Worm (Caenorhabditis elegans) whole organism, L3 larva: ENCODE data around the gene M03C11.1.
A peak's percentile ranks its signal among the peaks of the same experiment; 100 is the strongest.

Experiments
- R02D3.7 ChIP-seq: fragments of 150-350 bp; optimal IDR thresholded peaks from 2 replicates; lab custom pipeline; 2014; ENCODE audit warnings: missing biosample characterization, missing genetic modification characterization
- ZK546.5 ChIP-seq: sonication (generic microtip); optimal IDR thresholded peaks from 2 replicates; lab custom pipeline; 2017; ENCODE audit warnings: missing biosample characterization, missing genetic modification characterization
- ceh-28 ChIP-seq: fragments of 150-350 bp; optimal IDR thresholded peaks from 2 replicates; lab custom pipeline; 2014; ENCODE audit warnings: missing biosample characterization, missing genetic modification reagents, missing genetic modification characterization
- ceh-82 ChIP-seq: fragments of 150-350 bp; optimal IDR thresholded peaks from 2 replicates; lab custom pipeline; 2014; ENCODE audit warnings: missing biosample characterization, missing genetic modification characterization
- ceh-9 ChIP-seq: sonication (generic microtip); optimal IDR thresholded peaks from 2 replicates; lab custom pipeline; 2018; ENCODE audit warnings: missing biosample characterization, missing genetic modification characterization
- daf-12 ChIP-seq: fragments of 150-350 bp; optimal IDR thresholded peaks from 2 replicates; lab custom pipeline; 2014; ENCODE audit warnings: missing biosample characterization, missing genetic modification reagents, missing genetic modification characterization
- egl-27 ChIP-seq: sonication (generic microtip); optimal IDR thresholded peaks from 4 replicates; lab custom pipeline; 2017; ENCODE audit warnings: missing biosample characterization, missing genetic modification reagents, missing genetic modification characterization
- egl-5 ChIP-seq: fragments of 150-350 bp; optimal IDR thresholded peaks from 2 replicates; lab custom pipeline; 2017; ENCODE audit warnings: missing biosample characterization, missing genetic modification reagents, missing genetic modification characterization, inconsistent platforms
- elt-1 ChIP-seq: fragments of 150-350 bp; optimal IDR thresholded peaks from 2 replicates; lab custom pipeline; 2014; ENCODE audit warnings: missing biosample characterization, missing genetic modification characterization
- elt-2 ChIP-seq: sonication (generic microtip); optimal IDR thresholded peaks from 2 replicates; lab custom pipeline; 2016; ENCODE audit warnings: missing genetic modification reagents, mild to moderate bottlenecking, missing genetic modification characterization, missing compliant biosample characterization
- elt-3 ChIP-seq, 3 experiments: fragments of 150-350 bp in 1 of 3; sonication (generic microtip) in 2 of 3; optimal IDR thresholded peaks; 2 replicates in 2 of 3; 4 replicates in 1 of 3; lab custom pipeline; 2014 to 2017; ENCODE audit warnings: missing biosample characterization in 3 of 3, missing genetic modification characterization in 3 of 3
- eor-1 ChIP-seq, 2 experiments: fragments of 150-350 bp; optimal IDR thresholded peaks; 2 replicates each; lab custom pipeline; 2014 to 2018; ENCODE audit warnings: missing biosample characterization in 2 of 2, missing genetic modification characterization in 2 of 2
- lin-15B ChIP-seq: fragments of 150-350 bp; optimal IDR thresholded peaks from 2 replicates; lab custom pipeline; 2014; ENCODE audit warnings: missing biosample characterization, missing genetic modification characterization
- lin-39 ChIP-seq: fragments of 150-350 bp; optimal IDR thresholded peaks from 2 replicates; lab custom pipeline; 2018; ENCODE audit warnings: missing biosample characterization, missing genetic modification reagents, missing genetic modification characterization
- lsy-12 ChIP-seq: sonication (generic microtip); optimal IDR thresholded peaks from 2 replicates; lab custom pipeline; 2016; ENCODE audit warnings: mild to moderate bottlenecking, missing genetic modification characterization, missing compliant biosample characterization
- mdl-1 ChIP-seq: fragments of 150-350 bp; optimal IDR thresholded peaks from 2 replicates; lab custom pipeline; 2014; ENCODE audit warnings: missing biosample characterization, missing genetic modification characterization
- mml-1 ChIP-seq: fragments of 150-350 bp; sonication (generic microtip); optimal IDR thresholded peaks from 3 replicates; lab custom pipeline; 2014; ENCODE audit warnings: missing biosample characterization, missing genetic modification characterization
- nfya-1 ChIP-seq: sonication (generic microtip); optimal IDR thresholded peaks from 2 replicates; lab custom pipeline; 2017; ENCODE audit warnings: missing genetic modification characterization, mild to moderate bottlenecking, missing compliant biosample characterization, antibody characterized with exemption, moderate library complexity; ENCODE audit not compliant: insufficient read depth
- nhr-12 ChIP-seq: fragments of 150-350 bp; optimal IDR thresholded peaks from 2 replicates; lab custom pipeline; 2014; ENCODE audit warnings: missing biosample characterization, missing genetic modification characterization
- nhr-23 ChIP-seq: fragments of 150-350 bp; optimal IDR thresholded peaks from 2 replicates; lab custom pipeline; 2014; ENCODE audit warnings: missing biosample characterization, missing genetic modification reagents, missing genetic modification characterization
- nhr-237 ChIP-seq: fragments of 150-350 bp; optimal IDR thresholded peaks from 2 replicates; lab custom pipeline; 2014; ENCODE audit warnings: missing biosample characterization, missing genetic modification characterization
- nhr-67 ChIP-seq: fragments of 150-350 bp; optimal IDR thresholded peaks from 2 replicates; lab custom pipeline; 2014; ENCODE audit warnings: missing biosample characterization, missing genetic modification characterization
- nhr-76 ChIP-seq: fragments of 150-350 bp; sonication (generic microtip); optimal IDR thresholded peaks from 5 replicates; lab custom pipeline; 2014; ENCODE audit warnings: missing biosample characterization, missing genetic modification characterization
- nhr-77 ChIP-seq: fragments of 150-350 bp; optimal IDR thresholded peaks from 2 replicates; lab custom pipeline; 2014; ENCODE audit warnings: missing biosample characterization, missing genetic modification characterization
- sea-2 ChIP-seq: fragments of 150-350 bp; sonication (generic microtip); optimal IDR thresholded peaks from 4 replicates; lab custom pipeline; 2014; ENCODE audit warnings: missing biosample characterization, missing genetic modification reagents, missing genetic modification characterization
- skn-1 ChIP-seq: fragments of 150-350 bp; optimal IDR thresholded peaks from 2 replicates; lab custom pipeline; 2014; ENCODE audit warnings: missing biosample characterization, missing genetic modification characterization
- snpc-4 ChIP-seq: fragments of 150-350 bp; optimal IDR thresholded peaks from 2 replicates; lab custom pipeline; 2014; ENCODE audit warnings: missing biosample characterization, missing genetic modification characterization
- unc-39 ChIP-seq: sonication (generic microtip); optimal IDR thresholded peaks from 4 replicates; lab custom pipeline; 2017; ENCODE audit warnings: missing biosample characterization, missing genetic modification characterization
- zag-1 ChIP-seq: fragments of 150-350 bp; optimal IDR thresholded peaks from 2 replicates; lab custom pipeline; 2014; ENCODE audit warnings: missing biosample characterization, missing genetic modification characterization
- ztf-11 ChIP-seq: fragments of 150-350 bp; optimal IDR thresholded peaks from 2 replicates; lab custom pipeline; 2014; ENCODE audit warnings: missing biosample characterization, missing genetic modification characterization
- ztf-4 ChIP-seq: fragments of 150-350 bp; optimal IDR thresholded peaks from 2 replicates; lab custom pipeline; 2014; ENCODE audit warnings: missing biosample characterization, missing genetic modification characterization

Gene M03C11.1

DNA sequence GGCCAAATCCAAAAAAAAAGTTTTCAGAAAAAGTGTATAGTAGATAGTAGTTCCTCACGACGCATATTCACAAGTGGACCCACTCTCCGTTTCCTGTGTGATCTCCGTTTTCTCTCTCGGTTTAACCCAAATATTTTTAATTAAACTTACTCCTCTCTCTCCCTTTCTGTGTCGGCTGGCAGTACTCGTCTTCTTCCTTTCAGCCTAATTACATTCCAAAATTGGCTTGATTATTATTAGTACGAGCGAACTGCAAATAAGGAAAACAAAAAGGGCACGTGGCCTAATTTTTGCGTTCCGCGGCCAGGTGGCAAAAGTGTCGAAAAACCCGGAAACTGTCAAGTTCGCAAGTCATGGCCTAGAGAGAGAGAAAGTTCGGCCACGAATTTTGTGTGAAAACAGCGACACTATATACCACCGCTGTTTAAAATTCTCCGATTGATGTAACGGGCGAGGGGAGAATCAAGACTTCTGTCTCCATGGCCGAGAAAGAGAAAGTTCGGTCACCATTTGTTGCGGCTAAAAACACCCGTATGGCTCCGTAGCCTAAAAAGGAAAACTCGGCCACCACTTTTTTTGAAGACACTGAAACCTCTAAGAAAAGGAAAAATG, 1.1 kb upstream of the M03C11.1 start:
- TF ChIP-seq nfya-1 (tag; lab: Kevin White, UChicago) (peak; percentile 16), mml-1 (tag; lab: Kevin White, UChicago) (no peak)

DNA sequence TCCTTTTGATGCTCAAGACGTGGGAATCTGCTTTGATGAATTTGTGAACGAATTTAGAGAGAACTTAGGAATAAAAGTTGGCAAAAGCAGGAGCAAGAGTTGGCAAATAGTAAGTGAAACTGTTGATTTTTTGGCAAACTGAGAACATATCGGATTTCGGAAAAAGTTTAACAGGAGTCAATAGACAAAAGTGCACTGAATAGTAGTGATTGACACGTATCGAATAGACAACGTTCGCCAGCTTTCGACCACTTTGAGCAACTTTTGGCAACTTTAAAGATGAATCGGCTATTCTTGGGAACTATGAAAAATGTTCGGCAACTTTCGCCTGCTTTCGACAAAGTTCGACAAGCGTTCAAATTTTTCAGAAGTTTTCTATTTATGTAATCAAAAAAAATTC, 4.3 kb downstream of the M03C11.1 start, which contains the start of gene M03C11.9:
Gene M03C11.9, minus strand, starts transcription at position 101 of the 400 bp plus-strand sequence.
- no peak for TF ChIP-seq snpc-4 (tag; lab: Kevin White, UChicago)
- no peak for TF ChIP-seq ztf-4 (tag; lab: Kevin White, UChicago)
- TF ChIP-seq nhr-77 (tag; lab: Kevin White, UChicago), result no peak
- no peak for TF ChIP-seq elt-2 (tag; lab: Kevin White, UChicago)
- TF ChIP-seq lsy-12 (tag; lab: Kevin White, UChicago), result no peak
- TF ChIP-seq nhr-237 (tag; lab: Kevin White, UChicago), result no peak
- no peak for TF ChIP-seq nhr-76 (tag; lab: Kevin White, UChicago)
- no peak for TF ChIP-seq skn-1 (tag; lab: Kevin White, UChicago)
- TF ChIP-seq ceh-9, result no peak
- no peak for TF ChIP-seq mdl-1 (tag; lab: Kevin White, UChicago)
- TF ChIP-seq daf-12 (tag; lab: Kevin White, UChicago), result no peak
- no peak for TF ChIP-seq ceh-28 (tag; lab: Kevin White, UChicago)
- TF ChIP-seq nhr-12, result no peak
- TF ChIP-seq nhr-67, result no peak
- no peak for TF ChIP-seq elt-3 (tag; optimal IDR thresholded peaks at IDR 0.05; lab: Kevin White, UChicago)
- TF ChIP-seq sea-2, result no peak
- no peak for TF ChIP-seq lin-15B (tag; lab: Kevin White, UChicago)

DNA sequence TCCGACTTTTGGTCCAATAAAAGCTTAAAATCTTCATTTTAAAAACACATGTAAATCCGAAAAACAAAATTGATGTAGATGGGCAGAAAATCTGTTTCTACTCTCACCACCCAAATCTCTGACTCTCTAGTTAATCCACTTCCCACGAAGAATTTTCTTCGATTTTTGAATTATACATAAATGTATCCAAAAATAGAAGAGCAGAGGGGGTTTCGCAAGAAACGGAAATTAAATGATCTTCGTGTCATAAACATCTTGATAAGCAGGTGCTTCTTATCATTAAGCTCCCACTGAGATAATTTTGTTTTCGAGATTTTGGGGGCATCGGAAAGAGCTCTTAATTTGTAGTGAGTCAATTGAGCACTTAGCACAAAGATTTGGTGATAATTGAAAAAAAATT, 6.3 kb downstream of the M03C11.1 start:
- no peak for TF ChIP-seq ZK546.5 (tag; lab: Kevin White, UChicago)
- no peak for TF ChIP-seq ceh-9
- TF ChIP-seq lin-15B (tag; lab: Kevin White, UChicago), result no peak
- no peak for TF ChIP-seq lin-39 (tag; lab: Kevin White, UChicago)
- no peak for TF ChIP-seq skn-1 (tag; lab: Kevin White, UChicago)
- TF ChIP-seq elt-2 (tag; lab: Kevin White, UChicago), result no peak
- no peak for TF ChIP-seq eor-1 (tag; optimal IDR thresholded peaks at IDR 0.05; lab: Kevin White, UChicago)
- TF ChIP-seq egl-5 (tag; lab: Kevin White, UChicago), result no peak
- TF ChIP-seq mml-1 (tag; lab: Kevin White, UChicago), result no peak
- no peak for TF ChIP-seq nhr-12
- TF ChIP-seq ceh-82 (tag; lab: Kevin White, UChicago), result no peak
- no peak for TF ChIP-seq zag-1 (tag; lab: Kevin White, UChicago)
- TF ChIP-seq ztf-11, result no peak
- TF ChIP-seq nhr-23 (tag; lab: Kevin White, UChicago), result no peak
- TF ChIP-seq unc-39 (tag; lab: Kevin White, UChicago), result no peak

DNA sequence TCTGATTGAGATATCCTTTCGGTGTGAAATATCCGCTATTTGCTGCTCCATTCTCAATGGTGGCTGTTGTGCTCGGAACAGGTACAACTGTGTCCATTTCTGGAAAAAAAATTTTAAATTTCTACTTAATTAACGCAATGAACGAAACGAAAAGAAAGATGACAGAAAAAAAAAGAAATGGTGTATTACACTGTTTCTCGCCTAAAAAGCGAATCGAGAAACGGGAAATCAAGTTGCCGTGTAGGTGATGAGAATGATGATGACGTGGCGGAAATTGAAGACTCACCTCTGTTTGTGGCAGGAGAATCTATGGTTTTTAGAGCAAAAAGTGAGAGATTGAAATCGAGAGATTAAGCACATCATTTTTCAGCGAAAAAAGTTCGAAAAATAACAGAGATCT, 9.4 kb downstream of the M03C11.1 start, which contains the start of gene C38H2.3:
Gene C38H2.3, minus strand, starts transcription at position 101 of the 400 bp plus-strand sequence.
- TF ChIP-seq ztf-11 (no peak), elt-1 (tag; lab: Kevin White, UChicago) (peak; percentile 25), nhr-67 (no peak), eor-1 (tag; optimal IDR thresholded peaks at IDR 0.05; lab: Kevin White, UChicago) (no peak)

DNA sequence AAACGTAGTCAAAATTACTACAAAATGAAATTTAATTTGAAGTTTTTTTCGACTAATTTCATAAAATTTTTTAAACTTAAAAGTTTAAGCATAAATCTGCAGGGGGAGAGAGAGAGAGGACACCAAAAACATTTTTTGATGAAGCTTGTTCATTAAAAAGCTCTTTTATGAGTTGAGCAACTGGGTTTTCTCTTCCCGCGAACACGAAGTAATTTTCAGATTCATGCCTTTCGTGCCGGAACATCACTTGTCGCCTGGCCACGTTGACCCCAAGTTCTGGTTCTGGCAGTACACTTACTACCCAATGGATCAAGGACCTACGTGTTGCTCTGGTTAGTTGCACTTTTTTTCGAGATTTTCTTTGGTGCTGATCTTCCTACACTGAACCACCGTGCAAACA, 12.1 kb downstream of the M03C11.1 start:
- TF ChIP-seq snpc-4 (tag; lab: Kevin White, UChicago) (no peak), lin-39 (tag; lab: Kevin White, UChicago) (no peak), R02D3.7 (tag; lab: Kevin White, UChicago) (no peak), sea-2 (no peak), egl-27 (tag; lab: Kevin White, UChicago) (no peak), ceh-9 (no peak), lsy-12 (tag; lab: Kevin White, UChicago) (no peak), ztf-4 (tag; lab: Kevin White, UChicago) (no peak), nfya-1 (tag; lab: Kevin White, UChicago) (no peak), zag-1 (tag; lab: Kevin White, UChicago) (no peak), eor-1 (tag; optimal IDR thresholded peaks at IDR 0.05; lab: Kevin White, UChicago) (no peak)
- TF ChIP-seq, all 47 proteins: peak for 0
